Fruit fly (Drosophila melanogaster) whole organism, embryonic: ENCODE measurements around the gene numb.

Experiments
- BEAF-32 ChIP-seq: fragments of 200-800 bp; sonication (Bioruptor generic); optimal IDR thresholded peaks from 3 replicates; lab custom pipeline; 2017; ENCODE audit warnings: missing biosample characterization, missing genetic modification characterization, mild to moderate bottlenecking, moderate library complexity, missing genetic modification reagents
- C15 ChIP-seq: fragments of 200-800 bp; sonication (Bioruptor generic); IDR thresholded peaks from 3 replicates; pipeline ENCODE4 v1.3.6; 2022; ENCODE audit warnings: missing biosample characterization, missing genetic modification characterization
- CG10321 ChIP-seq: fragments of 200-800 bp; sonication (Bioruptor generic); IDR thresholded peaks from 2 replicates; pipeline ENCODE4 v1.3.6; 2022; ENCODE audit warnings: missing biosample characterization, missing genetic modification characterization
- CG1647 ChIP-seq: fragments of 200-800 bp; sonication (Bioruptor generic); optimal IDR thresholded peaks from 3 replicates; lab custom pipeline; 2016; ENCODE audit warnings: missing biosample characterization, missing genetic modification characterization
- CG18011 ChIP-seq: fragments of 200-800 bp; sonication (Bioruptor generic); optimal IDR thresholded peaks from 2 replicates; lab custom pipeline; 2017; ENCODE audit warnings: missing biosample characterization, missing genetic modification characterization, mild to moderate bottlenecking, moderate library complexity, missing genotype
- CG18262 ChIP-seq: fragments of 200-800 bp; optimal IDR thresholded peaks from 3 replicates; lab custom pipeline; 2019; ENCODE audit warnings: missing biosample characterization, mild to moderate bottlenecking, missing genetic modification characterization, moderate library complexity
- CG18476 ChIP-seq: fragments of 200-800 bp; sonication (Bioruptor generic); optimal IDR thresholded peaks from 2 replicates; lab custom pipeline; 2016; ENCODE audit warnings: missing biosample characterization, mild to moderate bottlenecking, missing genetic modification characterization
- CG18764 ChIP-seq: fragments of 200-800 bp; sonication (Bioruptor generic); optimal IDR thresholded peaks from 3 replicates; lab custom pipeline; 2016; ENCODE audit warnings: missing biosample characterization, missing genetic modification characterization
- CG2120 ChIP-seq: fragments of 200-800 bp; sonication (Bioruptor generic); optimal IDR thresholded peaks from 3 replicates; lab custom pipeline; 2016; ENCODE audit warnings: missing biosample characterization, missing genetic modification characterization
- CG2875 ChIP-seq: fragments of 200-800 bp; sonication (Bioruptor generic); optimal IDR thresholded peaks from 2 replicates; lab custom pipeline; 2017; ENCODE audit warnings: missing biosample characterization, mild to moderate bottlenecking, missing genetic modification characterization, missing genetic modification reagents
- CG2889 ChIP-seq: fragments of 200-800 bp; sonication (Bioruptor generic); IDR thresholded peaks from 3 replicates; pipeline ENCODE4 v1.3.6; 2022; ENCODE audit warnings: missing biosample characterization, missing genetic modification characterization
- CG3281 ChIP-seq: fragments of 200-800 bp; sonication (Bioruptor generic); optimal IDR thresholded peaks from 3 replicates; lab custom pipeline; 2017; ENCODE audit warnings: missing biosample characterization, mild to moderate bottlenecking, missing genetic modification characterization
- CG3995 ChIP-seq: fragments of 200-800 bp; sonication (Bioruptor generic); optimal IDR thresholded peaks from 3 replicates; lab custom pipeline; 2016; ENCODE audit warnings: missing biosample characterization, missing genetic modification characterization
- CG42726 ChIP-seq: fragments of 200-800 bp; sonication (Bioruptor generic); IDR thresholded peaks from 2 replicates; pipeline ENCODE4 v1.3.6; 2022; ENCODE audit warnings: missing biosample characterization, missing genetic modification characterization; ENCODE audit not compliant: partially characterized antibody
- CG4424 ChIP-seq: fragments of 200-800 bp; sonication (Bioruptor generic); optimal IDR thresholded peaks from 3 replicates; lab custom pipeline; 2016; ENCODE audit warnings: missing biosample characterization, missing genetic modification characterization
- CG4617 ChIP-seq: fragments of 200-800 bp; sonication (Bioruptor generic); optimal IDR thresholded peaks from 3 replicates; lab custom pipeline; 2016; ENCODE audit warnings: missing biosample characterization, missing genetic modification characterization, borderline replicate concordance
- CG4730 ChIP-seq: fragments of 200-800 bp; sonication (Bioruptor generic); IDR thresholded peaks from 2 replicates; pipeline ENCODE4 v1.3.6; 2022; ENCODE audit warnings: missing biosample characterization, missing genetic modification characterization
- CG5953 ChIP-seq: fragments of 200-800 bp; sonication (Bioruptor generic); IDR thresholded peaks from 2 replicates; pipeline ENCODE4 v1.3.6; 2022; ENCODE audit warnings: missing biosample characterization, missing genetic modification characterization
- CG6272 ChIP-seq: fragments of 200-800 bp; sonication (Bioruptor generic); IDR thresholded peaks from 2 replicates; pipeline ENCODE4 v1.3.6; 2022; ENCODE audit warnings: missing biosample characterization, missing genetic modification characterization
- CG6689 ChIP-seq: fragments of 200-800 bp; sonication (Bioruptor generic); IDR thresholded peaks from 2 replicates; pipeline ENCODE4 v1.3.6; 2022; ENCODE audit warnings: missing biosample characterization, missing genetic modification characterization
- CG6813 ChIP-seq: fragments of 200-800 bp; sonication (Bioruptor generic); optimal IDR thresholded peaks from 2 replicates; lab custom pipeline; 2017; ENCODE audit warnings: missing biosample characterization, missing genetic modification characterization, mild to moderate bottlenecking, moderate library complexity, missing genetic modification reagents
- CG8089 ChIP-seq: fragments of 200-800 bp; sonication (Bioruptor generic); optimal IDR thresholded peaks from 3 replicates; lab custom pipeline; 2016; ENCODE audit warnings: missing biosample characterization, missing genetic modification characterization
- CG8924 ChIP-seq: fragments of 200-800 bp; optimal IDR thresholded peaks from 3 replicates; lab custom pipeline; 2019; ENCODE audit warnings: missing biosample characterization, mild to moderate bottlenecking, missing genetic modification characterization, moderate library complexity
- CHES-1-like ChIP-seq: fragments of 200-800 bp; sonication (Bioruptor generic); optimal IDR thresholded peaks from 2 replicates; lab custom pipeline; 2016; ENCODE audit warnings: missing biosample characterization, missing genetic modification characterization
- Doc3 ChIP-seq: fragments of 200-800 bp; sonication (Bioruptor generic); IDR thresholded peaks from 3 replicates; pipeline ENCODE4 v1.3.6; 2022; ENCODE audit warnings: missing biosample characterization, missing genetic modification characterization; ENCODE audit not compliant: partially characterized antibody
- Fer3 ChIP-seq: fragments of 200-800 bp; sonication (Bioruptor generic); optimal IDR thresholded peaks from 2 replicates; lab custom pipeline; 2018; ENCODE audit warnings: missing biosample characterization, mild to moderate bottlenecking, missing genetic modification characterization, moderate library complexity
- H15 ChIP-seq: fragments of 200-800 bp; sonication (Bioruptor generic); IDR thresholded peaks from 3 replicates; pipeline ENCODE4 v1.3.6; 2022; ENCODE audit warnings: missing biosample characterization, missing genetic modification characterization
- Hr51 ChIP-seq, 2 experiments: fragments of 200-800 bp; sonication (Bioruptor generic); optimal IDR thresholded peaks; 2 replicates in 1 of 2; 3 replicates in 1 of 2; lab custom pipeline; 2016 to 2018; ENCODE audit warnings: missing biosample characterization in 2 of 2, missing genetic modification characterization in 2 of 2, mild to moderate bottlenecking in 1 of 2, moderate library complexity in 1 of 2
- Max ChIP-seq: fragments of 200-800 bp; sonication (Bioruptor generic); optimal IDR thresholded peaks from 2 replicates; lab custom pipeline; 2016; ENCODE audit warnings: missing biosample characterization, mild to moderate bottlenecking, missing genetic modification characterization
- Nf-YC ChIP-seq: fragments of 200-800 bp; optimal IDR thresholded peaks from 3 replicates; lab custom pipeline; 2019; ENCODE audit warnings: missing biosample characterization, mild to moderate bottlenecking, missing genetic modification characterization, moderate library complexity
- PHDP ChIP-seq: fragments of 200-800 bp; sonication (Bioruptor generic); optimal IDR thresholded peaks from 3 replicates; lab custom pipeline; 2018; ENCODE audit warnings: missing biosample characterization, mild to moderate bottlenecking, missing genetic modification characterization, moderate library complexity
- Ptx1 ChIP-seq: fragments of 200-800 bp; sonication (Bioruptor generic); IDR thresholded peaks from 2 replicates; pipeline ENCODE4 v1.3.6; 2022; ENCODE audit warnings: missing biosample characterization, missing genetic modification characterization
- Ravus ChIP-seq: fragments of 200-800 bp; sonication (Bioruptor generic); IDR thresholded peaks from 2 replicates; pipeline ENCODE4 v1.3.6; 2022; ENCODE audit warnings: missing biosample characterization, missing genetic modification characterization
- Xrp1 ChIP-seq: fragments of 200-800 bp; sonication (Bioruptor generic); IDR thresholded peaks from 2 replicates; pipeline ENCODE4 v1.3.6; 2022; ENCODE audit warnings: missing biosample characterization, missing genetic modification characterization
- bbx ChIP-seq: fragments of 200-800 bp; sonication (Bioruptor generic); IDR thresholded peaks from 2 replicates; pipeline ENCODE4 v1.3.6; 2022; ENCODE audit warnings: missing biosample characterization, missing genetic modification characterization; ENCODE audit not compliant: partially characterized antibody
- cato ChIP-seq: fragments of 200-800 bp; sonication (Bioruptor generic); optimal IDR thresholded peaks from 2 replicates; lab custom pipeline; 2016; ENCODE audit warnings: missing biosample characterization, missing genetic modification characterization, borderline replicate concordance
- chinmo ChIP-seq: fragments of 200-800 bp; sonication (Bioruptor generic); IDR thresholded peaks from 4 replicates; pipeline ENCODE4 v1.3.6; 2022; ENCODE audit warnings: missing biosample characterization, missing genetic modification characterization; ENCODE audit not compliant: partially characterized antibody
- ems ChIP-seq: fragments of 200-800 bp; sonication (Bioruptor generic); optimal IDR thresholded peaks from 3 replicates; lab custom pipeline; 2016; ENCODE audit warnings: missing biosample characterization, missing genetic modification characterization
- eyg ChIP-seq: fragments of 200-800 bp; sonication (Bioruptor generic); optimal IDR thresholded peaks from 3 replicates; lab custom pipeline; 2016; ENCODE audit warnings: missing biosample characterization, missing genetic modification characterization
- hth ChIP-seq: fragments of >200 bp; optimal IDR thresholded peaks from 2 replicates; lab custom pipeline; 2017; ENCODE audit warnings: inconsistent platforms
- oc ChIP-seq: fragments of 200-800 bp; sonication (Bioruptor generic); optimal IDR thresholded peaks from 2 replicates; lab custom pipeline; 2018; ENCODE audit warnings: missing biosample characterization, mild to moderate bottlenecking, missing genetic modification characterization, moderate library complexity
- pita ChIP-seq: fragments of 200-800 bp; sonication (Bioruptor generic); optimal IDR thresholded peaks from 2 replicates; lab custom pipeline; 2017; ENCODE audit warnings: missing biosample characterization, mild to moderate bottlenecking, missing genetic modification characterization
- psq ChIP-seq: fragments of 200-800 bp; sonication (Bioruptor generic); optimal IDR thresholded peaks from 2 replicates; lab custom pipeline; 2017; ENCODE audit warnings: missing biosample characterization, missing genetic modification characterization
- sens-2 ChIP-seq: fragments of 200-800 bp; sonication (Bioruptor generic); IDR thresholded peaks from 2 replicates; pipeline ENCODE4 v1.3.6; 2022; ENCODE audit warnings: missing biosample characterization, missing genetic modification characterization
- sug ChIP-seq: fragments of 200-800 bp; optimal IDR thresholded peaks from 2 replicates; lab custom pipeline; 2019; ENCODE audit warnings: missing biosample characterization, mild to moderate bottlenecking, missing genetic modification characterization, moderate library complexity
- twi ChIP-seq: fragments of 200-800 bp; optimal IDR thresholded peaks from 2 replicates; lab custom pipeline; 2019; ENCODE audit warnings: missing biosample characterization, mild to moderate bottlenecking, missing genetic modification characterization, moderate library complexity
- usp ChIP-seq: fragments of >200 bp; optimal IDR thresholded peaks from 2 replicates; lab custom pipeline; 2017; ENCODE audit warnings: missing biosample characterization, missing genetic modification characterization
- wek ChIP-seq: fragments of 200-800 bp; sonication (Bioruptor generic); optimal IDR thresholded peaks from 3 replicates; lab custom pipeline; 2018; ENCODE audit warnings: missing biosample characterization, mild to moderate bottlenecking, missing genetic modification characterization, moderate library complexity
- zfh2 ChIP-seq: fragments of 200-800 bp; sonication (Bioruptor generic); optimal IDR thresholded peaks from 2 replicates; lab custom pipeline; 2016; ENCODE audit warnings: missing biosample characterization, missing genetic modification characterization

numb gene

DNA sequence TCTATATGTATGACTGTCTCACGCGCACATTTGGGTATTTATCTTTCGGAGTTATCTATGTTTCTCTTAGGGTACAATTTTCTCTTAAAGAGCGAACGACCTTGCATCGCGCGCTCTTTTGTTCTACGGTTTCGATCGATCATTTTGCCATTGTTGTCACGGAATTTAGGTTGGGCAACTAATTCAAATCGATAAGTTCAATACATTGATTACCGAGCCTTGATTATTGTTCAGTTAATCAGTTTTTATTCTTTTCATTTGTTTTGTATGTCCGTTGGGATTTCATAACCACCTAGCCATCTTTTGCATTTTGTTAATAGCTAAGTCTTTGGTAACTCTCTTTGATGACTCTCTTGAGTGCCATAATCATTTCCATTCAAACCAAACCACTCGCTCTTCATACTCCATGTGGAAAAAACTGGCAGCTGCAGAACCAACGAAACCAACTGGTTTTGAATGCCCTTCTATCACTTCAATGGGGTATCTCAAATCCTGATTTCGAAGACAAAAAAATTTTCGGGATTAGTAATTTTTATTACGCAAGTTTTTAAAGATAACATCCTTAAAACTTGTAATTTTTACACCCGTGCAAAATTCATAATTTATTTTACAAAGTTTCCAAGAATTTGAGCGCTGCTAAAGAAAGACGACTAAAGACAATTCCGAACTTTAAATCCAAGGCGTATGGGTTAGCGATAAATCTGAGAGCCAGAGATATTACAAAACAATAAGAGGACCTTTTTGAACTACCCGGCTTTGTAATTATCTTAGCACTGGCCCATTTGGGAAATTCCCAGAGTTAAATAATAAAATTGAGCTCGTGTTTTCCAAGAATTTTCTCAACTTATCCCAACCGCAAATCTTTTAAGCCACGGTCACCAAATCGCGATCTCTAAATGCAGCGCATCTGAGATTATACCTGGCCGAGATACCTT is 11.3 kb downstream of the numb start (continued):
- TF ChIP-seq CG18476 (GFP tag; lab: Kevin White, UChicago) (no peak), eyg (GFP tag; lab: Kevin White, UChicago) (no peak), sens-2 (GFP tag; lab: Robert Waterston, UW) (peak; percentile 7; the same call in 1 of the 2 replicates), C15 (GFP tag; lab: Robert Waterston, UW) (no peak), CG5953 (GFP tag; lab: Robert Waterston, UW) (no peak), sug (no peak), H15 (GFP tag; lab: Robert Waterston, UW) (no peak), CG4424 (peak; percentile 30), CG8924 (tag; lab: Kevin White, UChicago) (no peak), usp (GFP tag; lab: Kevin White, UChicago) (no peak), Doc3 (GFP tag; lab: Robert Waterston, UW) (no peak), Ptx1 (no peak), Hr51 (GFP tag; optimal IDR thresholded peaks at IDR 0.05; lab: Kevin White, UChicago) (peak in 1 of 2 experiments; percentile 17), Ravus (GFP tag; lab: Robert Waterston, UW) (no peak), BEAF-32 (GFP tag; lab: Kevin White, UChicago) (no peak), Xrp1 (GFP tag; lab: Robert Waterston, UW) (no peak), Max (GFP tag; lab: Kevin White, UChicago) (no peak), CG8089 (GFP tag; lab: Kevin White, UChicago) (peak; percentile 10), CG6689 (GFP tag; lab: Robert Waterston, UW) (no peak), Nf-YC (tag; lab: Kevin White, UChicago) (no peak), CG10321 (GFP tag; lab: Robert Waterston, UW) (no peak), PHDP (no peak), hth (lab: Kevin White, UChicago) (no peak), CG42726 (GFP tag; lab: Robert Waterston, UW) (no peak), CG4617 (GFP tag; lab: Kevin White, UChicago) (no peak), psq (GFP tag; lab: Kevin White, UChicago) (no peak), CG18011 (no peak), chinmo (GFP tag; lab: Robert Waterston, UW) (peak; percentile 76; the same call in 2 of the 4 replicates), CHES-1-like (GFP tag; lab: Kevin White, UChicago) (no peak), CG6813 (GFP tag; lab: Kevin White, UChicago) (no peak), zfh2 (GFP tag; lab: Kevin White, UChicago) (peak; percentile 45), twi (tag; lab: Kevin White, UChicago) (no peak), CG6272 (GFP tag; lab: Robert Waterston, UW) (no peak), oc (tag; lab: Kevin White, UChicago) (no peak), wek (GFP tag; lab: Kevin White, UChicago) (no peak), pita (no peak), cato (no peak), CG3281 (GFP tag; lab: Kevin White, UChicago) (no peak), CG1647 (GFP tag; lab: Kevin White, UChicago) (no peak), CG18764 (GFP tag; lab: Kevin White, UChicago) (no peak), ems (GFP tag; lab: Kevin White, UChicago) (no peak), CG4730 (GFP tag; lab: Robert Waterston, UW) (no peak), bbx (GFP tag; lab: Robert Waterston, UW) (no peak), CG18262 (tag; lab: Kevin White, UChicago) (peak; percentile 39), CG2889 (no peak), CG2875 (no peak), CG3995 (GFP tag; lab: Kevin White, UChicago) (no peak), Fer3 (tag; lab: Kevin White, UChicago) (no peak), CG2120 (peak; percentile 21)
